Worm (Caenorhabditis elegans) whole organism, L4 larva: Measurements from ENCODE around the gene srx-12.
A peak's percentile ranks its signal among the peaks of the same experiment; 100 is the strongest.

ENCODE experiments used
- F26F4.8 ChIP-seq: fragments of 200-800 bp; sonication (Bioruptor generic); conservative IDR thresholded peaks from 2 replicates; pipeline ENCODE4 v1.3.6; 2022; ENCODE audit warnings: missing genetic modification characterization, missing compliant biosample characterization
- F44E2.7 ChIP-seq: fragments of 200-800 bp; sonication (Bioruptor generic); IDR thresholded peaks from 2 replicates; pipeline ENCODE4 v2.1.2; 2022; ENCODE audit warnings: missing genetic modification characterization, missing compliant biosample characterization
- T20F7.1 ChIP-seq: fragments of 200-800 bp; sonication (Bioruptor generic); optimal IDR thresholded peaks from 2 replicates; lab custom pipeline; 2018; ENCODE audit warnings: mild to moderate bottlenecking, missing genetic modification characterization, missing compliant biosample characterization
- T26A8.4 ChIP-seq: fragments of 200-800 bp; sonication (Bioruptor generic); IDR thresholded peaks from 2 replicates; pipeline ENCODE4 v1.3.6; 2022; ENCODE audit warnings: missing genetic modification characterization, missing compliant biosample characterization
- Y48G9A.11 ChIP-seq: fragments of 200-800 bp; sonication (Bioruptor generic); IDR thresholded peaks from 2 replicates; pipeline ENCODE4 v1.3.6; 2022; ENCODE audit warnings: missing genetic modification reagents, missing genetic modification characterization, missing compliant biosample characterization
- Y5F2A.4 ChIP-seq: fragments of 200-800 bp; sonication (Bioruptor generic); optimal IDR thresholded peaks from 2 replicates; lab custom pipeline; 2018; ENCODE audit warnings: mild to moderate bottlenecking, missing genetic modification characterization, missing compliant biosample characterization
- ZK546.5 ChIP-seq, 2 experiments: sonication (generic microtip); optimal IDR thresholded peaks; 2 replicates each; lab custom pipeline; 2017; ENCODE audit warnings: missing biosample characterization in 2 of 2, missing genetic modification characterization in 2 of 2
- aha-1 ChIP-seq: fragments of 150-350 bp; peaks from one replicate; lab custom pipeline; 2014; ENCODE audit warnings: missing biosample characterization, missing genetic modification characterization
- ama-1 ChIP-seq: fragments of 150-350 bp; optimal IDR thresholded peaks from 2 replicates; lab custom pipeline; 2014; ENCODE audit warnings: inconsistent platforms, mixed read lengths
- arid-1 ChIP-seq: fragments of 200-800 bp; sonication (Bioruptor generic); conservative IDR thresholded peaks from 2 replicates; pipeline ENCODE4 v1.3.6; 2022; ENCODE audit warnings: missing genetic modification reagents, missing genetic modification characterization, missing compliant biosample characterization
- ceh-82 ChIP-seq: sonication (generic microtip); optimal IDR thresholded peaks from 2 replicates; lab custom pipeline; 2017; ENCODE audit warnings: missing biosample characterization, missing genetic modification characterization
- ces-1 ChIP-seq: fragments of 150-350 bp; sonication (generic microtip); optimal IDR thresholded peaks from 4 replicates; lab custom pipeline; 2014; ENCODE audit warnings: missing biosample characterization, missing genetic modification reagents, missing genetic modification characterization
- cey-2 ChIP-seq: sonication (generic microtip); optimal IDR thresholded peaks from 3 replicates; lab custom pipeline; 2017; ENCODE audit warnings: missing genetic modification characterization, mild to moderate bottlenecking, missing compliant biosample characterization, antibody characterized with exemption, borderline replicate concordance; ENCODE audit not compliant: insufficient read depth
- ctbp-1 ChIP-seq: fragments of 200-800 bp; sonication (Bioruptor generic); IDR thresholded peaks from 2 replicates; pipeline ENCODE4 v1.3.6; 2022; ENCODE audit warnings: missing genetic modification reagents, missing genetic modification characterization, missing compliant biosample characterization
- daf-16 ChIP-seq, 3 experiments: sonication (generic microtip); optimal IDR thresholded peaks; 2 replicates each; lab custom pipeline; 2016 to 2017; ENCODE audit warnings: missing genetic modification characterization in 3 of 3, missing genetic modification reagents in 3 of 3, mild to moderate bottlenecking in 2 of 3, missing compliant biosample characterization in 2 of 3, missing biosample characterization in 1 of 3, moderate library complexity in 1 of 3
- daf-19 ChIP-seq: fragments of 200-800 bp; sonication (Bioruptor generic); conservative IDR thresholded peaks from 2 replicates; pipeline ENCODE4 v1.3.6; 2022; ENCODE audit warnings: missing genetic modification characterization, missing compliant biosample characterization
- dmd-6 ChIP-seq: fragments of 200-800 bp; sonication (Bioruptor generic); IDR thresholded peaks from 2 replicates; pipeline ENCODE4 v1.3.6; 2022; ENCODE audit warnings: missing genetic modification reagents, missing genetic modification characterization, missing compliant biosample characterization
- dpl-1 ChIP-seq: fragments of 150-350 bp; optimal IDR thresholded peaks from 2 replicates; lab custom pipeline; 2014; ENCODE audit warnings: missing biosample characterization, missing genetic modification reagents, missing genetic modification characterization
- duxl-1 ChIP-seq: sonication (generic microtip); optimal IDR thresholded peaks from 2 replicates; lab custom pipeline; 2016; ENCODE audit warnings: mild to moderate bottlenecking, missing genetic modification characterization, moderate library complexity, missing compliant biosample characterization; ENCODE audit not compliant: poor library complexity
- dve-1 ChIP-seq: sonication (generic microtip); optimal IDR thresholded peaks from 2 replicates; lab custom pipeline; 2017; ENCODE audit warnings: antibody characterized with exemption, mild to moderate bottlenecking, missing genetic modification characterization, missing compliant biosample characterization; ENCODE audit not compliant: insufficient read depth
- egl-27 ChIP-seq: sonication (generic microtip); optimal IDR thresholded peaks from 3 replicates; lab custom pipeline; 2017; ENCODE audit warnings: missing biosample characterization, missing genetic modification reagents, missing genetic modification characterization
- fkh-10 ChIP-seq: fragments of 150-350 bp; optimal IDR thresholded peaks from 2 replicates; lab custom pipeline; 2014; ENCODE audit warnings: missing biosample characterization, missing genetic modification reagents, missing genetic modification characterization
- hif-1 ChIP-seq, 2 experiments: sonication (generic microtip); optimal IDR thresholded peaks; 2 replicates each; lab custom pipeline; 2016 to 2017; ENCODE audit warnings: missing compliant biosample characterization in 2 of 2, missing genetic modification characterization in 2 of 2, missing genetic modification reagents in 2 of 2, missing genotype in 2 of 2, mild to moderate bottlenecking in 1 of 2
- hmg-1.1 ChIP-seq: fragments of 200-800 bp; sonication (Bioruptor generic); IDR thresholded peaks from 2 replicates; pipeline ENCODE4 v1.3.6; 2022; ENCODE audit warnings: missing genetic modification reagents, missing genetic modification characterization, missing compliant biosample characterization
- jun-1 ChIP-seq: fragments of 150-350 bp; optimal IDR thresholded peaks from 2 replicates; lab custom pipeline; 2014; ENCODE audit warnings: missing biosample characterization, missing genetic modification reagents, missing genetic modification characterization
- lim-7 ChIP-seq: fragments of 200-800 bp; sonication (Bioruptor generic); IDR thresholded peaks from 2 replicates; pipeline ENCODE4 v1.3.6; 2022; ENCODE audit warnings: missing genetic modification characterization, missing compliant biosample characterization
- lin-15B ChIP-seq: fragments of 150-350 bp; sonication (generic microtip); optimal IDR thresholded peaks from 3 replicates; lab custom pipeline; 2014; ENCODE audit warnings: missing biosample characterization, missing genetic modification characterization
- lin-29 ChIP-seq: fragments of 200-800 bp; sonication (Bioruptor generic); IDR thresholded peaks from 2 replicates; pipeline ENCODE4 v1.3.6; 2022; ENCODE audit warnings: missing genetic modification reagents, missing genetic modification characterization, missing compliant biosample characterization
- lir-3 ChIP-seq: sonication (generic microtip); optimal IDR thresholded peaks from 2 replicates; lab custom pipeline; 2016; ENCODE audit warnings: mild to moderate bottlenecking, missing genetic modification characterization, missing compliant biosample characterization
- lsy-2 ChIP-seq, 2 experiments: fragments of 150-350 bp in 1 of 2; sonication (generic microtip) in 1 of 2; optimal IDR thresholded peaks; 2 replicates each; lab custom pipeline; 2014 to 2017; ENCODE audit warnings: missing biosample characterization in 2 of 2, missing genetic modification characterization in 2 of 2
- madf-5 ChIP-seq, 2 experiments: fragments of 200-800 bp; sonication (Bioruptor generic); IDR thresholded peaks; 2 replicates each; pipeline ENCODE4 v1.3.6; 2022; ENCODE audit warnings: missing compliant biosample characterization in 2 of 2, missing genetic modification characterization in 2 of 2
- mdl-1 ChIP-seq, 2 experiments: fragments of 150-350 bp in 1 of 2; sonication (generic microtip) in 1 of 2; optimal IDR thresholded peaks; 2 replicates each; lab custom pipeline; 2014 to 2017; ENCODE audit warnings: missing biosample characterization in 2 of 2, missing genetic modification characterization in 2 of 2
- mep-1 ChIP-seq: fragments of 150-350 bp; sonication (generic microtip); optimal IDR thresholded peaks from 3 replicates; lab custom pipeline; 2014; ENCODE audit warnings: missing biosample characterization, missing genetic modification characterization
- mes-2 ChIP-seq: sonication (generic microtip); optimal IDR thresholded peaks from 2 replicates; lab custom pipeline; 2016; ENCODE audit warnings: missing genotype, mild to moderate bottlenecking, missing genetic modification characterization, missing compliant biosample characterization; ENCODE audit not compliant: poor library complexity, severe bottlenecking
- mxl-2 ChIP-seq: fragments of 200-800 bp; sonication (Bioruptor generic); conservative IDR thresholded peaks from 2 replicates; pipeline ENCODE4 v1.3.6; 2022; ENCODE audit warnings: missing genetic modification reagents, missing genetic modification characterization, missing compliant biosample characterization
- nhr-102 ChIP-seq: sonication (generic microtip); optimal IDR thresholded peaks from 2 replicates; lab custom pipeline; 2016; ENCODE audit warnings: mild to moderate bottlenecking, missing genetic modification characterization, moderate library complexity, missing compliant biosample characterization
- nhr-11 ChIP-seq: fragments of 150-350 bp; optimal IDR thresholded peaks from 2 replicates; lab custom pipeline; 2014; ENCODE audit warnings: missing biosample characterization, missing genetic modification characterization
- nhr-28 ChIP-seq: fragments of 150-350 bp; optimal IDR thresholded peaks from 2 replicates; lab custom pipeline; 2014; ENCODE audit warnings: missing biosample characterization, missing genetic modification characterization
- nhr-41 ChIP-seq: fragments of 200-800 bp; sonication (Bioruptor generic); IDR thresholded peaks from 2 replicates; pipeline ENCODE4 v1.3.6; 2022; ENCODE audit warnings: missing genetic modification reagents, missing genetic modification characterization, missing compliant biosample characterization
- nhr-48 ChIP-seq: sonication (generic microtip); optimal IDR thresholded peaks from 2 replicates; lab custom pipeline; 2016; ENCODE audit warnings: mild to moderate bottlenecking, missing genetic modification characterization, missing compliant biosample characterization
- nhr-6 ChIP-seq: fragments of 150-350 bp; optimal IDR thresholded peaks from 2 replicates; lab custom pipeline; 2014; ENCODE audit warnings: missing biosample characterization, missing genetic modification characterization
- nhr-77 ChIP-seq: fragments of 150-350 bp; optimal IDR thresholded peaks from 2 replicates; lab custom pipeline; 2014; ENCODE audit warnings: missing biosample characterization, missing genetic modification characterization
- pqm-1 ChIP-seq: sonication (generic microtip); optimal IDR thresholded peaks from 2 replicates; lab custom pipeline; 2017; ENCODE audit warnings: missing biosample characterization, missing genetic modification characterization
- sdz-12 ChIP-seq: fragments of 200-800 bp; sonication (Bioruptor generic); optimal IDR thresholded peaks from 2 replicates; lab custom pipeline; 2018; ENCODE audit warnings: mild to moderate bottlenecking, missing genetic modification characterization, missing compliant biosample characterization
- tra-1 ChIP-seq: fragments of 200-800 bp; sonication (Bioruptor generic); IDR thresholded peaks from 2 replicates; pipeline ENCODE4 v1.3.6; 2022; ENCODE audit warnings: missing genetic modification reagents, missing genetic modification characterization, missing compliant biosample characterization
- unc-39 ChIP-seq: sonication (generic microtip); optimal IDR thresholded peaks from 2 replicates; lab custom pipeline; 2017; ENCODE audit warnings: missing biosample characterization, missing genetic modification characterization
- unc-62 ChIP-seq, 3 experiments: fragments of 150-350 bp in 1 of 3; sonication (generic microtip); optimal IDR thresholded peaks in 2 of 3; peaks in 1 of 3; 1 replicate in 1 of 3; 2 replicates in 2 of 3; lab custom pipeline; 2014 to 2017; ENCODE audit warnings: missing biosample characterization in 3 of 3, missing genetic modification characterization in 3 of 3, missing genetic modification reagents in 3 of 3, missing genotype in 1 of 3
- vab-7 ChIP-seq: fragments of 200-800 bp; sonication (Bioruptor generic); IDR thresholded peaks from 2 replicates; pipeline ENCODE4 v1.3.6; 2022; ENCODE audit warnings: missing genetic modification reagents, missing genetic modification characterization, missing compliant biosample characterization
- zfp-3 ChIP-seq: fragments of 200-800 bp; sonication (Bioruptor generic); conservative IDR thresholded peaks from 2 replicates; pipeline ENCODE4 v1.3.6; 2022; ENCODE audit warnings: missing genetic modification reagents, missing genetic modification characterization, missing compliant biosample characterization
- zip-2 ChIP-seq: fragments of 150-350 bp; optimal IDR thresholded peaks from 2 replicates; lab custom pipeline; 2014; ENCODE audit warnings: missing biosample characterization, missing genetic modification characterization
- ztf-7 ChIP-seq: fragments of 150-350 bp; optimal IDR thresholded peaks from 2 replicates; lab custom pipeline; 2014; ENCODE audit warnings: missing biosample characterization, missing genetic modification characterization

Gene srx-12

DNA sequence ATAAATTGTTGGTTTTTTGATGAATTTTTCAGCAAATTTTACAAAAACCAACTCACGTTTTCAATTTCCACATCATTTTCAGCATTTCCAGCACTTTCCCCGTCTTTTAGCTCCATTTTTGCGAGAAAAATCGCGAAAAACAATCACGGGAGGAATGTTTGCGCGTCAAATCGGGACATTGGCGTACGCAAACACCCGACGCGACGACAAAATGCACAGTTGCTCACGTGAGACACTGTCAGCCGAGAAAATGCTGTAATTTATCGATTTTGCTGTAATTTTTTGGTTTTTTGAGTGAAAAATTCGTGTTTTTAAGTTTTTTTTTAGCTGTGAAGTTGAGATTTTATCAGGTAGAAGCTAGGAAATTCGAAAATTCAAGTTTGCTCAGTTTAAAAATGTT lies 36.2 kb upstream of the srx-12 start, which contains the start of gene Y55F3AM.9:
Y55F3AM.9 (minus strand) TSS at position 189 of the 400 bp plus-strand sequence.
- TF ChIP-seq F26F4.8 (GFP tag; lab: Robert Waterston, UW): no peak
- no peak for TF ChIP-seq egl-27 (tag; lab: Kevin White, UChicago)
- no peak for TF ChIP-seq zfp-3 (GFP tag; lab: Robert Waterston, UW)
- peak; percentile 7 for TF ChIP-seq fkh-10 (GFP tag; lab: Kevin White, UChicago)
- TF ChIP-seq dpl-1 (GFP tag; lab: Kevin White, UChicago): peak; percentile 39
- TF ChIP-seq tra-1 (GFP tag; lab: Robert Waterston, UW): no peak
- TF ChIP-seq ama-1 (lab: Kevin White, UChicago): peak; percentile 40
- TF ChIP-seq lim-7 (GFP tag; lab: Robert Waterston, UW): no peak
- TF ChIP-seq mxl-2: no peak
- peak; percentile 19 for TF ChIP-seq mep-1 (tag; lab: Kevin White, UChicago)
- no peak for TF ChIP-seq F44E2.7
- no peak for TF ChIP-seq ctbp-1 (GFP tag; lab: Robert Waterston, UW)
- no peak for TF ChIP-seq lin-29 (GFP tag; lab: Robert Waterston, UW)
- TF ChIP-seq nhr-48 (tag; lab: Kevin White, UChicago): no peak
- no peak for TF ChIP-seq daf-19 (GFP tag; lab: Robert Waterston, UW)
- no peak for TF ChIP-seq ZK546.5 (tag; optimal IDR thresholded peaks at IDR 0.05; lab: Kevin White, UChicago)
- no peak for TF ChIP-seq ztf-7
- no peak for TF ChIP-seq nhr-28 (tag; lab: Kevin White, UChicago)
- peak; percentile 9 for TF ChIP-seq nhr-11
- TF ChIP-seq dmd-6 (GFP tag; lab: Robert Waterston, UW): 0 out of 2 replicates have a peak, but pooled peaks have one; percentile 17
- TF ChIP-seq Y48G9A.11 (GFP tag; lab: Robert Waterston, UW): no peak
- TF ChIP-seq nhr-77 (tag; lab: Kevin White, UChicago): no peak
- TF ChIP-seq zip-2: no peak
- peak; percentile 64 for TF ChIP-seq mes-2
- peak in 1 of 2 experiments; percentile 59 for TF ChIP-seq mdl-1 (tag; optimal IDR thresholded peaks at IDR 0.05; lab: Kevin White, UChicago)
- no peak for TF ChIP-seq dve-1 (tag; lab: Kevin White, UChicago)
- no peak for TF ChIP-seq cey-2 (tag; lab: Kevin White, UChicago)
- no peak for TF ChIP-seq lin-15B (tag; lab: Kevin White, UChicago)
- TF ChIP-seq T26A8.4 (GFP tag; lab: Robert Waterston, UW): no peak
- 0 out of 2 replicates have a peak, but pooled peaks have one; percentile 21 for TF ChIP-seq vab-7
- no peak for TF ChIP-seq aha-1
- no peak for TF ChIP-seq nhr-6 (tag; lab: Kevin White, UChicago)
- TF ChIP-seq lsy-2 (tag; optimal IDR thresholded peaks at IDR 0.05; lab: Kevin White, UChicago): peak; percentile 14 to 60
- no peak for TF ChIP-seq duxl-1
- TF ChIP-seq unc-62 (GFP tag; optimal IDR thresholded peaks at IDR 0.05 in 1 of 2; lab: Kevin White, UChicago): no peak
- no peak for TF ChIP-seq unc-62 (tag; optimal IDR thresholded peaks at IDR 0.05; lab: Kevin White, UChicago)
- TF ChIP-seq unc-39 (tag; lab: Kevin White, UChicago): no peak
- TF ChIP-seq ces-1 (GFP tag; lab: Kevin White, UChicago): no peak
- TF ChIP-seq arid-1: no peak
- no peak for TF ChIP-seq ceh-82
- TF ChIP-seq Y5F2A.4 (GFP tag; lab: Kevin White, UChicago): no peak
- TF ChIP-seq hmg-1.1 (GFP tag; lab: Robert Waterston, UW): no peak
- peak; percentile 26 for TF ChIP-seq T20F7.1 (GFP tag; lab: Kevin White, UChicago)
- no peak for TF ChIP-seq lir-3 (tag; lab: Kevin White, UChicago)
- TF ChIP-seq sdz-12 (GFP tag; lab: Kevin White, UChicago): no peak
- TF ChIP-seq jun-1 (tag; lab: Kevin White, UChicago): no peak
- TF ChIP-seq madf-5 (GFP tag; IDR thresholded peaks at IDR 0.05; lab: Robert Waterston, UW): no peak
- TF ChIP-seq pqm-1 (tag; lab: Kevin White, UChicago): no peak
- TF ChIP-seq nhr-41 (GFP tag; lab: Robert Waterston, UW): no peak
- no peak for TF ChIP-seq nhr-102
- TF ChIP-seq daf-16 (GFP tag; optimal IDR thresholded peaks at IDR 0.05; lab: Kevin White, UChicago): no peak
- TF ChIP-seq daf-16 (tag; optimal IDR thresholded peaks at IDR 0.05; lab: Kevin White, UChicago): peak; percentile 29
- TF ChIP-seq hif-1 (tag; optimal IDR thresholded peaks at IDR 0.05; lab: Kevin White, UChicago): peak in 1 of 2 experiments; percentile 55
